Worm (Caenorhabditis elegans) whole organism, young adult: ENCODE results near the gene sto-6.

Experiments used
- C06A6.2 ChIP-seq: fragments of 200-800 bp; sonication (Bioruptor generic); conservative IDR thresholded peaks from 2 replicates; pipeline ENCODE4 v1.3.6; 2022; ENCODE audit warnings: missing genetic modification characterization, missing compliant biosample characterization
- C17E4.6 ChIP-seq: fragments of 200-800 bp; sonication (Bioruptor generic); IDR thresholded peaks from 2 replicates; pipeline ENCODE4 v1.3.6; 2022; ENCODE audit warnings: missing genetic modification reagents, missing genetic modification characterization, missing compliant biosample characterization
- F22D6.2 ChIP-seq: sonication (generic microtip); optimal IDR thresholded peaks from 2 replicates; lab custom pipeline; 2016; ENCODE audit warnings: mild to moderate bottlenecking, missing genetic modification characterization, missing compliant biosample characterization
- F52B5.7 ChIP-seq: sonication (generic microtip); optimal IDR thresholded peaks from 2 replicates; lab custom pipeline; 2016; ENCODE audit warnings: mild to moderate bottlenecking, missing genetic modification characterization, missing compliant biosample characterization
- F57A8.1 ChIP-seq: fragments of 200-800 bp; sonication (Bioruptor generic); optimal IDR thresholded peaks from 2 replicates; lab custom pipeline; 2018; ENCODE audit warnings: mild to moderate bottlenecking, missing genetic modification characterization, moderate library complexity, missing compliant biosample characterization
- K11D2.4 ChIP-seq: fragments of 200-800 bp; sonication (Bioruptor generic); IDR thresholded peaks from 2 replicates; pipeline ENCODE4 v1.3.6; 2022; ENCODE audit warnings: missing genetic modification reagents, missing genetic modification characterization, missing compliant biosample characterization
- Y56A3A.18 ChIP-seq: fragments of 200-800 bp; sonication (Bioruptor generic); IDR thresholded peaks from 2 replicates; pipeline ENCODE4 v1.3.6; 2022; ENCODE audit warnings: missing genetic modification reagents, missing genetic modification characterization, missing compliant biosample characterization
- Y79H2A.3 ChIP-seq: fragments of 200-800 bp; sonication (Bioruptor generic); conservative IDR thresholded peaks from 2 replicates; pipeline ENCODE4 v1.3.6; 2022; ENCODE audit warnings: missing genetic modification reagents, missing genetic modification characterization, missing compliant biosample characterization
- ZK185.1 ChIP-seq: sonication (generic microtip); optimal IDR thresholded peaks from 2 replicates; lab custom pipeline; 2016; ENCODE audit warnings: mild to moderate bottlenecking, missing genetic modification characterization, missing compliant biosample characterization; ENCODE audit not compliant: poor library complexity, severe bottlenecking
- aptf-3 ChIP-seq: fragments of 200-800 bp; sonication (Bioruptor generic); IDR thresholded peaks from 2 replicates; pipeline ENCODE4 v1.3.6; 2022; ENCODE audit warnings: missing genetic modification characterization, missing compliant biosample characterization
- atf-7 ChIP-seq: sonication (generic microtip); optimal IDR thresholded peaks from 2 replicates; lab custom pipeline; 2017; ENCODE audit warnings: mild to moderate bottlenecking, missing genetic modification characterization, missing compliant biosample characterization
- attf-6 ChIP-seq: fragments of 200-800 bp; sonication (Bioruptor generic); IDR thresholded peaks from 2 replicates; pipeline ENCODE4 v1.3.6; 2022; ENCODE audit warnings: missing genetic modification reagents, missing genetic modification characterization, missing compliant biosample characterization
- bed-2 ChIP-seq: fragments of 200-800 bp; sonication (Bioruptor generic); IDR thresholded peaks from 2 replicates; pipeline ENCODE4 v1.3.6; 2022; ENCODE audit warnings: missing genetic modification reagents, missing genetic modification characterization, missing compliant biosample characterization
- dpff-1 ChIP-seq: sonication (generic microtip); optimal IDR thresholded peaks from 2 replicates; lab custom pipeline; 2017; ENCODE audit warnings: mild to moderate bottlenecking, missing genetic modification characterization, missing compliant biosample characterization
- egl-18 ChIP-seq: fragments of 200-800 bp; sonication (Bioruptor generic); IDR thresholded peaks from 2 replicates; pipeline ENCODE4 v1.3.6; 2022; ENCODE audit warnings: missing genetic modification reagents, missing genetic modification characterization, missing compliant biosample characterization
- ekl-4 ChIP-seq: fragments of 200-800 bp; sonication (Bioruptor generic); IDR thresholded peaks from 2 replicates; pipeline ENCODE4 v1.3.6; 2022; ENCODE audit warnings: missing genetic modification reagents, missing genetic modification characterization, missing compliant biosample characterization
- hsf-1 ChIP-seq: fragments of 200-800 bp; sonication (Bioruptor generic); IDR thresholded peaks from 2 replicates; pipeline ENCODE4 v1.3.6; 2022; ENCODE audit warnings: missing genetic modification reagents, missing genetic modification characterization, missing compliant biosample characterization
- lag-1 ChIP-seq: fragments of 200-800 bp; sonication (Bioruptor generic); IDR thresholded peaks from 2 replicates; pipeline ENCODE4 v1.3.6; 2022; ENCODE audit warnings: missing genetic modification reagents, missing genetic modification characterization, missing compliant biosample characterization
- lin-26 ChIP-seq: fragments of 200-800 bp; sonication (Bioruptor generic); IDR thresholded peaks from 2 replicates; pipeline ENCODE4 v1.3.6; 2022; ENCODE audit warnings: missing genetic modification reagents, missing genetic modification characterization, missing compliant biosample characterization
- lir-1 ChIP-seq: fragments of 200-800 bp; sonication (Bioruptor generic); conservative IDR thresholded peaks from 2 replicates; pipeline ENCODE4 v1.3.6; 2022; ENCODE audit warnings: missing genetic modification reagents, missing genetic modification characterization, missing compliant biosample characterization
- lsy-27 ChIP-seq: sonication (generic microtip); optimal IDR thresholded peaks from 2 replicates; lab custom pipeline; 2017; ENCODE audit warnings: missing genetic modification characterization, mild to moderate bottlenecking, missing compliant biosample characterization, antibody characterized with exemption, missing genotype, borderline replicate concordance; ENCODE audit not compliant: insufficient read depth
- madf-10 ChIP-seq: sonication (generic microtip); optimal IDR thresholded peaks from 2 replicates; lab custom pipeline; 2016; ENCODE audit warnings: mild to moderate bottlenecking, missing genetic modification characterization, missing compliant biosample characterization
- madf-3 ChIP-seq: fragments of 200-800 bp; sonication (Bioruptor generic); IDR thresholded peaks from 2 replicates; pipeline ENCODE4 v1.3.6; 2022; ENCODE audit warnings: missing genetic modification reagents, missing genetic modification characterization, missing compliant biosample characterization
- madf-8 ChIP-seq: fragments of 200-800 bp; sonication (Bioruptor generic); conservative IDR thresholded peaks from 2 replicates; pipeline ENCODE4 v1.3.6; 2022; ENCODE audit warnings: missing genetic modification reagents, missing genetic modification characterization, missing compliant biosample characterization
- mcd-1 ChIP-seq: fragments of 200-800 bp; sonication (Bioruptor generic); IDR thresholded peaks from 2 replicates; pipeline ENCODE4 v1.3.6; 2022; ENCODE audit warnings: missing genetic modification reagents, missing genetic modification characterization, missing compliant biosample characterization
- nfya-1 ChIP-seq: sonication (generic microtip); optimal IDR thresholded peaks from 2 replicates; lab custom pipeline; 2017; ENCODE audit warnings: antibody characterized with exemption, missing compliant biosample characterization, missing genetic modification characterization, borderline replicate concordance; ENCODE audit not compliant: insufficient read depth
- nfyb-1 ChIP-seq: fragments of 200-800 bp; sonication (Bioruptor generic); IDR thresholded peaks from 2 replicates; pipeline ENCODE4 v1.3.6; 2022; ENCODE audit warnings: missing genetic modification reagents, missing genetic modification characterization, missing compliant biosample characterization
- nhr-27 ChIP-seq: fragments of 200-800 bp; sonication (Bioruptor generic); optimal IDR thresholded peaks from 2 replicates; lab custom pipeline; 2018; ENCODE audit warnings: mild to moderate bottlenecking, missing genetic modification characterization, moderate library complexity, missing compliant biosample characterization
- nhr-80 ChIP-seq: sonication (generic microtip); optimal IDR thresholded peaks from 2 replicates; lab custom pipeline; 2016; ENCODE audit warnings: missing genetic modification characterization, missing compliant biosample characterization
- pbrm-1 ChIP-seq: fragments of 200-800 bp; sonication (Bioruptor generic); IDR thresholded peaks from 2 replicates; pipeline ENCODE4 v1.3.6; 2022; ENCODE audit warnings: missing genetic modification reagents, missing genetic modification characterization, missing compliant biosample characterization
- pha-4 ChIP-seq: fragments of 150-350 bp; sonication (generic microtip); optimal IDR thresholded peaks from 2 replicates; lab custom pipeline; 2014; ENCODE audit warnings: missing biosample characterization, missing genetic modification reagents, missing genetic modification characterization
- sdz-38 ChIP-seq: sonication (generic microtip); optimal IDR thresholded peaks from 2 replicates; lab custom pipeline; 2016; ENCODE audit warnings: missing genotype, missing genetic modification characterization, missing compliant biosample characterization
- snpc-4 ChIP-seq, 5 experiments: fragments of 150-350 bp in 1 of 5; sonication (generic microtip) in 4 of 5; optimal IDR thresholded peaks; 2 replicates each; lab custom pipeline; 2014 to 2018; ENCODE audit warnings: missing genetic modification characterization in 5 of 5, missing biosample characterization in 3 of 5, antibody characterized with exemption in 2 of 5, mild to moderate bottlenecking in 2 of 5, missing compliant biosample characterization in 2 of 5, missing genotype in 2 of 5, moderate library complexity in 2 of 5, missing genetic modification reagents in 1 of 5
- somi-1 ChIP-seq: fragments of 200-800 bp; sonication (Bioruptor generic); optimal IDR thresholded peaks from 2 replicates; lab custom pipeline; 2018; ENCODE audit warnings: mild to moderate bottlenecking, missing genetic modification characterization, missing compliant biosample characterization
- tbp1 ChIP-seq: fragments of 200-800 bp; sonication (Bioruptor generic); optimal IDR thresholded peaks from 2 replicates; lab custom pipeline; 2018; ENCODE audit warnings: mild to moderate bottlenecking, missing genetic modification characterization, missing compliant biosample characterization
- tbx-9 ChIP-seq: sonication (generic microtip); optimal IDR thresholded peaks from 2 replicates; lab custom pipeline; 2016; ENCODE audit warnings: borderline replicate concordance, missing genetic modification characterization, inconsistent platforms, missing compliant biosample characterization
- tlf-1 ChIP-seq: fragments of 200-800 bp; sonication (Bioruptor generic); optimal IDR thresholded peaks from 2 replicates; lab custom pipeline; 2018; ENCODE audit warnings: mild to moderate bottlenecking, missing genetic modification characterization, missing compliant biosample characterization
- zfh-2 ChIP-seq: fragments of 200-800 bp; sonication (Bioruptor generic); conservative IDR thresholded peaks from 2 replicates; pipeline ENCODE4 v1.3.6; 2022; ENCODE audit warnings: missing genetic modification reagents, missing genetic modification characterization, missing compliant biosample characterization
- zim-3 ChIP-seq: sonication (generic microtip); optimal IDR thresholded peaks from 2 replicates; lab custom pipeline; 2017; ENCODE audit warnings: mild to moderate bottlenecking, missing genetic modification characterization, moderate library complexity, missing compliant biosample characterization
- ztf-22 ChIP-seq: fragments of 200-800 bp; sonication (Bioruptor generic); optimal IDR thresholded peaks from 2 replicates; lab custom pipeline; 2018; ENCODE audit warnings: mild to moderate bottlenecking, missing genetic modification characterization, moderate library complexity, missing compliant biosample characterization
- ztf-25 ChIP-seq: fragments of 200-800 bp; sonication (Bioruptor generic); IDR thresholded peaks from 2 replicates; pipeline ENCODE4 v1.3.6; 2022; ENCODE audit warnings: missing genetic modification reagents, missing genetic modification characterization, missing compliant biosample characterization
- ztf-6 ChIP-seq: fragments of 200-800 bp; sonication (Bioruptor generic); IDR thresholded peaks from 2 replicates; pipeline ENCODE4 v1.3.6; 2022; ENCODE audit warnings: missing genetic modification reagents, missing genetic modification characterization, missing compliant biosample characterization

The sto-6 gene

DNA sequence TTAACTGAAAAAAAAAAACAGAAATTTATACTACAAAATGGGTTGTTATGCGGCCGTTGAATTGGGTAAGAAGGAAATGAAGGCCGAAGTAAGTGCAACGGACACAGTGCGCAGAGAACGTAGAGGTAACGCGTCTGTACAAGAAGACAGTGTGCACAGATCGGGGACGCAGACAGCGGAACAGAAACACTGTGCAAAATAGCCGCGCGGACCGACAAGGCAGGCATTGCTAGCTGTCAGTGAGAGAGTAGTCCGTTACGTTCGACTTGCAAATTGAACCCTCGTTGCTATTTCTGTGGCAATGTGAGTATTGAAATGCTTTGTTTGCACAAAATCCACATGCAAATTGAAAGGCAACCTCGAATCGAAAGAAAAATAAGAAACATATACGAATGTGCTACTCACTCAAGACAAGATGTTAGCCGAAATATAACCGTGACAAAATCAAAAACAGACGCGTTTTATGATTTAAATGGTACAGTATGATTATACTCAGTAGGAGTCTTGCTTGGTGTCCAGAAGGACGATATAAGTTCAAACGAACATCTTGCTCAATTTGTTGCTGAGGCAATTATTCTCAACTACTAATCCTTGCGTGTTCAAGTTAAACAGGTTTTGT lies 31.6 kb upstream of the sto-6 start:
- TF ChIP-seq egl-18 (GFP tag; lab: Robert Waterston, UW) (no peak), lsy-27 (tag; lab: Kevin White, UChicago) (no peak), F52B5.7 (tag; lab: Kevin White, UChicago) (no peak), ekl-4 (no peak), aptf-3 (GFP tag; lab: Robert Waterston, UW) (0 out of 2 replicates have a peak, but pooled peaks have one; percentile 23), madf-3 (GFP tag; lab: Robert Waterston, UW) (no peak), K11D2.4 (no peak), dpff-1 (no peak), lin-26 (GFP tag; lab: Robert Waterston, UW) (0 out of 2 replicates have a peak, but pooled peaks have one; percentile 33), madf-8 (GFP tag; lab: Robert Waterston, UW) (no peak), madf-10 (tag; lab: Kevin White, UChicago) (no peak), ztf-25 (GFP tag; lab: Robert Waterston, UW) (no peak), tbp1 (GFP tag; lab: Kevin White, UChicago) (no peak), hsf-1 (GFP tag; lab: Robert Waterston, UW) (no peak), ZK185.1 (tag; lab: Kevin White, UChicago) (no peak), tbx-9 (tag; lab: Kevin White, UChicago) (no peak)

DNA sequence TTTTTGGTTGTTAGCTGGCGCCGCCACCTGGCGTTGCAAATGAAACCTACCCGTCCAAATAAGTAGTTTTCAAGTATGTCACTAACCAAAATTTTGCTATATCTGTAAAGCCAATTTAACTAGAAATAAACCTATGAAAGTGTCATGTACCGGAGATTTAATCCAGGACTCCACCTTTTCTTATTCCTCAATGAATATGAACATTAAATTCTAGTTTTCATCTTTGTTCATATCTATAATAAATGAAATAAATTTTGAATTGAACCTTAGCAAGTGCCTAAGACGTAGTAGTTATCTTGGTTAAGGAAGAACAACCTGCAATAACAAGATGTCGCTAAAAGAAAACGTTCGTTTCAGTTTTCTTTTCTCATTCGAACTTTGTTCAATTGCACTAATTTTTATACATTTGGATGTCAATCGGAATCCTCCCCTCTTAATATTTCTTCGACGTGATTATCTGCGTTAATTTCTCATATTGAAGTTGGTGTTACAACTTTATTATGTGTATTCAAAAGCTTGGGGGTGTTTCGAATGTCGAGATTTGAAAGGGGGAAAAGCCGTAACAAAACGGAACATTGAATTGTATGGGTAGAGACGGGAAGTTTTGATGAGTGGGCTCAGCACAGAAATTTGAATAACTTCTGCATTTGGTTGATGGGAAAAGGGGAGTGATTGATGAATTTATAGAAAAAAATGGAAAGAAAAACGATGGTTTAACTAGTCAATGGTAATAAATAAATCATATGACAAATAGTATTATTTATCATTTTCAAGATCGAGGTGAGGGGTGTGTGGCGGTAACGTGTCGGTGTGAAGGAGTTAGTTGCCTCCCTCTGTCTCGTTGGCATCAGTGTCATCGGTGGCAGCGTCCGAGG lies 28.7 kb upstream of the sto-6 start:
- no peak for TF ChIP-seq pha-4 (tag; lab: Kevin White, UChicago)
- 0 out of 2 replicates have a peak, but pooled peaks have one; percentile 51 for TF ChIP-seq Y79H2A.3 (GFP tag; lab: Robert Waterston, UW)
- no peak for TF ChIP-seq C17E4.6 (GFP tag; lab: Robert Waterston, UW)
- no peak for TF ChIP-seq zfh-2 (GFP tag; lab: Robert Waterston, UW)
- TF ChIP-seq ztf-22, result no peak
- no peak for TF ChIP-seq pbrm-1 (GFP tag; lab: Robert Waterston, UW)
- peak; percentile 66 for TF ChIP-seq madf-10 (tag; lab: Kevin White, UChicago)
- TF ChIP-seq C06A6.2 (GFP tag; lab: Robert Waterston, UW), result 0 out of 2 replicates have a peak, but pooled peaks have one; percentile 53
- no peak for TF ChIP-seq lag-1 (GFP tag; lab: Robert Waterston, UW)
- peak; percentile 68 for TF ChIP-seq somi-1
- TF ChIP-seq ztf-25 (GFP tag; lab: Robert Waterston, UW), result no peak
- no peak for TF ChIP-seq nhr-27 (tag; lab: Kevin White, UChicago)
- TF ChIP-seq ztf-6, result no peak
- TF ChIP-seq nhr-80 (tag; lab: Kevin White, UChicago), result peak; percentile 14
- TF ChIP-seq lsy-27 (tag; lab: Kevin White, UChicago), result no peak
- peak; percentile 53; the same call in 1 of the 2 replicates for TF ChIP-seq nfyb-1
- no peak for TF ChIP-seq lir-1
- TF ChIP-seq F57A8.1 (GFP tag; lab: Kevin White, UChicago), result no peak
- TF ChIP-seq attf-6 (GFP tag; lab: Robert Waterston, UW), result peak; percentile 40; the same call in 1 of the 2 replicates
- no peak for TF ChIP-seq snpc-4 (GFP tag; optimal IDR thresholded peaks at IDR 0.05; lab: Kevin White, UChicago)
- TF ChIP-seq snpc-4 (tag; optimal IDR thresholded peaks at IDR 0.05; lab: Kevin White, UChicago), result no peak
- no peak for TF ChIP-seq nfya-1
- peak; percentile 69 for TF ChIP-seq atf-7 (tag; lab: Kevin White, UChicago)
- peak; percentile 8 for TF ChIP-seq F22D6.2
- no peak for TF ChIP-seq dpff-1
- TF ChIP-seq zim-3 (tag; lab: Kevin White, UChicago), result no peak
- 0 out of 2 replicates have a peak, but pooled peaks have one; percentile 29 for TF ChIP-seq mcd-1 (GFP tag; lab: Robert Waterston, UW)
- peak; percentile 61 for TF ChIP-seq tlf-1
- TF ChIP-seq lin-26 (GFP tag; lab: Robert Waterston, UW), result no peak
- TF ChIP-seq sdz-38 (tag; lab: Kevin White, UChicago), result no peak
- TF ChIP-seq bed-2, result no peak
- peak; percentile 92 for TF ChIP-seq Y56A3A.18
